Worm (Caenorhabditis elegans) whole organism, late embryonic: Measurements from ENCODE around the gene attf-2.

ENCODE experiments used
- ama-1 ChIP-seq: fragments of 150-350 bp; optimal IDR thresholded peaks from 2 replicates; lab custom pipeline; 2014
- ceh-19 ChIP-seq: fragments of 200-800 bp; sonication (Bioruptor generic); optimal IDR thresholded peaks from 2 replicates; lab custom pipeline; 2018; ENCODE audit warnings: mild to moderate bottlenecking, missing genetic modification characterization, missing compliant biosample characterization
- ceh-22 ChIP-seq: sonication (generic microtip); optimal IDR thresholded peaks from 2 replicates; lab custom pipeline; 2017; ENCODE audit warnings: missing biosample characterization, missing genetic modification characterization
- npax-4 ChIP-seq: sonication (generic microtip); optimal IDR thresholded peaks from 2 replicates; lab custom pipeline; 2016; ENCODE audit warnings: missing genetic modification characterization, missing compliant biosample characterization
- pag-3 ChIP-seq: sonication (generic microtip); optimal IDR thresholded peaks from 2 replicates; lab custom pipeline; 2016; ENCODE audit warnings: missing compliant biosample characterization, missing genetic modification characterization, borderline replicate concordance
- pha-4 ChIP-seq: fragments of 150-350 bp; optimal IDR thresholded peaks from 2 replicates; lab custom pipeline; 2018; ENCODE audit warnings: missing biosample characterization, missing genetic modification reagents, missing genetic modification characterization
- rnt-1 ChIP-seq: sonication (generic microtip); optimal IDR thresholded peaks from 2 replicates; lab custom pipeline; 2016; ENCODE audit warnings: missing genetic modification characterization, missing compliant biosample characterization
- sox-2 ChIP-seq: fragments of 200-800 bp; sonication (Bioruptor generic); IDR thresholded peaks from 2 replicates; pipeline ENCODE4 v1.3.6; 2022; ENCODE audit warnings: missing genetic modification reagents, missing genetic modification characterization, missing compliant biosample characterization
- sox-4 ChIP-seq: sonication (generic microtip); optimal IDR thresholded peaks from 2 replicates; lab custom pipeline; 2017; ENCODE audit warnings: mild to moderate bottlenecking, missing genetic modification characterization, inconsistent platforms, missing compliant biosample characterization
- tbx-2 ChIP-seq: sonication (generic microtip); optimal IDR thresholded peaks from 2 replicates; lab custom pipeline; 2016; ENCODE audit warnings: missing genetic modification characterization, missing compliant biosample characterization
- ztf-16 ChIP-seq: sonication (generic microtip); optimal IDR thresholded peaks from 2 replicates; lab custom pipeline; 2017; ENCODE audit warnings: missing genetic modification characterization, missing compliant biosample characterization

ce11 chrV:7231524-7231923 is 35.6 kb upstream of the attf-2 start:
- TF ChIP-seq ceh-22 (tag; lab: Kevin White, UChicago) (no peak), pha-4 (tag; lab: Kevin White, UChicago) (no peak), tbx-2 (tag; lab: Kevin White, UChicago) (no peak), ceh-19 (no peak), rnt-1 (no peak), ama-1 (no peak), pag-3 (no peak), sox-4 (tag; lab: Kevin White, UChicago) (no peak), ztf-16 (tag; lab: Kevin White, UChicago) (no peak), npax-4 (tag; lab: Kevin White, UChicago) (no peak), sox-2 (no peak)
